Fruit fly (Drosophila melanogaster) whole organism, prepupa: Measurements from ENCODE around the gene CG34043.

ENCODE experiments used
- CG10669 ChIP-seq: fragments of 200-800 bp; sonication (Bioruptor generic); optimal IDR thresholded peaks from 3 replicates; lab custom pipeline; 2018; ENCODE audit warnings: missing biosample characterization, mild to moderate bottlenecking, missing genetic modification characterization, moderate library complexity
- CG11294 ChIP-seq: fragments of 200-800 bp; sonication (Bioruptor generic); IDR thresholded peaks from 2 replicates; pipeline ENCODE4 v1.3.6; 2022; ENCODE audit warnings: missing biosample characterization, missing genetic modification characterization
- CG11902 ChIP-seq: fragments of 200-800 bp; sonication (Bioruptor generic); optimal IDR thresholded peaks from 3 replicates; lab custom pipeline; 2016; ENCODE audit warnings: missing biosample characterization, missing genetic modification characterization
- CG15336 ChIP-seq: fragments of 200-800 bp; sonication (Bioruptor generic); IDR thresholded peaks from 2 replicates; pipeline ENCODE4 v1.3.6; 2022; ENCODE audit warnings: missing biosample characterization, missing genetic modification characterization
- CG1621 ChIP-seq: fragments of 200-800 bp; sonication (Bioruptor generic); optimal IDR thresholded peaks from 3 replicates; lab custom pipeline; 2018; ENCODE audit warnings: missing biosample characterization, mild to moderate bottlenecking, missing genetic modification characterization
- CG16779 ChIP-seq: fragments of 200-800 bp; sonication (Bioruptor generic); optimal IDR thresholded peaks from 3 replicates; lab custom pipeline; 2017; ENCODE audit warnings: missing biosample characterization, mild to moderate bottlenecking, missing genetic modification characterization
- CG32006 ChIP-seq: fragments of 200-800 bp; sonication (Bioruptor generic); optimal IDR thresholded peaks from 3 replicates; lab custom pipeline; 2017; ENCODE audit warnings: missing biosample characterization, mild to moderate bottlenecking, missing genetic modification characterization
- CG3919 ChIP-seq: fragments of 200-800 bp; sonication (Bioruptor generic); optimal IDR thresholded peaks from 3 replicates; lab custom pipeline; 2016; ENCODE audit warnings: missing biosample characterization, missing genetic modification characterization
- CG4318 ChIP-seq: fragments of 200-800 bp; sonication (Bioruptor generic); optimal IDR thresholded peaks from 3 replicates; lab custom pipeline; 2017; ENCODE audit warnings: missing biosample characterization, mild to moderate bottlenecking, missing genetic modification characterization
- CG6163 ChIP-seq: fragments of 200-800 bp; sonication (Bioruptor generic); IDR thresholded peaks from 3 replicates; pipeline ENCODE4 v1.3.6; 2022; ENCODE audit warnings: missing biosample characterization, missing genetic modification characterization
- CG6276 ChIP-seq: fragments of 200-800 bp; sonication (Bioruptor generic); optimal IDR thresholded peaks from 2 replicates; lab custom pipeline; 2017; ENCODE audit warnings: missing biosample characterization, mild to moderate bottlenecking, missing genetic modification characterization
- CG6792 ChIP-seq: fragments of 200-800 bp; sonication (Bioruptor generic); optimal IDR thresholded peaks from 3 replicates; lab custom pipeline; 2016; ENCODE audit warnings: missing biosample characterization, missing genetic modification characterization
- CG6854 ChIP-seq: fragments of 200-800 bp; sonication (Bioruptor generic); optimal IDR thresholded peaks from 2 replicates; lab custom pipeline; 2017; ENCODE audit warnings: missing biosample characterization, mild to moderate bottlenecking, missing genetic modification characterization
- CG8119 ChIP-seq: fragments of 200-800 bp; sonication (Bioruptor generic); IDR thresholded peaks from 3 replicates; pipeline ENCODE4 v1.3.6; 2022; ENCODE audit warnings: missing biosample characterization, missing genetic modification characterization
- CG8632 ChIP-seq: fragments of 200-800 bp; sonication (Bioruptor generic); optimal IDR thresholded peaks from 3 replicates; lab custom pipeline; 2016; ENCODE audit warnings: missing biosample characterization, missing genetic modification characterization
- CG9139 ChIP-seq: fragments of 200-800 bp; sonication (Bioruptor generic); optimal IDR thresholded peaks from 3 replicates; lab custom pipeline; 2017; ENCODE audit warnings: missing biosample characterization, mild to moderate bottlenecking, missing genetic modification characterization
- Eip75B ChIP-seq: fragments of 200-800 bp; sonication (Bioruptor generic); optimal IDR thresholded peaks from 3 replicates; lab custom pipeline; 2016; ENCODE audit warnings: missing biosample characterization, missing genetic modification characterization
- Eip78C ChIP-seq: fragments of 200-800 bp; sonication (Bioruptor generic); peaks from one replicate; lab custom pipeline; 2016; ENCODE audit warnings: missing biosample characterization, missing genetic modification characterization
- Ets21C ChIP-seq: fragments of 200-800 bp; sonication (Bioruptor generic); optimal IDR thresholded peaks from 3 replicates; lab custom pipeline; 2016; ENCODE audit warnings: missing biosample characterization, missing genetic modification characterization
- Ets96B ChIP-seq: fragments of 200-800 bp; optimal IDR thresholded peaks from 2 replicates; lab custom pipeline; 2019; ENCODE audit warnings: missing biosample characterization, mild to moderate bottlenecking, missing genetic modification characterization, moderate library complexity
- Gug ChIP-seq: fragments of 200-800 bp; sonication (Bioruptor generic); IDR thresholded peaks from 2 replicates; pipeline ENCODE4 v1.3.6; 2022; ENCODE audit warnings: missing biosample characterization, missing genetic modification characterization
- Lpt ChIP-seq: fragments of 200-800 bp; sonication (Bioruptor generic); optimal IDR thresholded peaks from 3 replicates; lab custom pipeline; 2016; ENCODE audit warnings: missing biosample characterization, missing genetic modification characterization
- Met ChIP-seq: fragments of 200-800 bp; sonication (Bioruptor generic); optimal IDR thresholded peaks from 3 replicates; lab custom pipeline; 2016; ENCODE audit warnings: missing biosample characterization, missing genetic modification characterization
- OdsH ChIP-seq: fragments of 200-800 bp; sonication (Bioruptor generic); optimal IDR thresholded peaks from 3 replicates; lab custom pipeline; 2016; ENCODE audit warnings: missing biosample characterization, missing genetic modification characterization
- Smox ChIP-seq: fragments of 200-800 bp; sonication (Bioruptor generic); optimal IDR thresholded peaks from 3 replicates; lab custom pipeline; 2016; ENCODE audit warnings: missing biosample characterization, missing genetic modification characterization
- Sox14 ChIP-seq: fragments of 200-800 bp; sonication (Bioruptor generic); optimal IDR thresholded peaks from 3 replicates; lab custom pipeline; 2016; ENCODE audit warnings: missing biosample characterization, missing genetic modification characterization
- Sox15 ChIP-seq: fragments of 200-800 bp; sonication (Bioruptor generic); optimal IDR thresholded peaks from 3 replicates; lab custom pipeline; 2016; ENCODE audit warnings: missing biosample characterization, missing genetic modification characterization
- cyc ChIP-seq: fragments of 200-800 bp; sonication (Bioruptor generic); optimal IDR thresholded peaks from 3 replicates; lab custom pipeline; 2016; ENCODE audit warnings: missing biosample characterization, missing genetic modification characterization
- dac ChIP-seq: fragments of 200-800 bp; sonication (Bioruptor generic); optimal IDR thresholded peaks from 2 replicates; lab custom pipeline; 2017; ENCODE audit warnings: missing biosample characterization, mild to moderate bottlenecking, missing genetic modification characterization
- dsx ChIP-seq: fragments of 200-800 bp; optimal IDR thresholded peaks from 3 replicates; lab custom pipeline; 2019; ENCODE audit warnings: missing biosample characterization, mild to moderate bottlenecking, missing genetic modification characterization, moderate library complexity; ENCODE audit not compliant: poor library complexity, severe bottlenecking
- eg ChIP-seq: fragments of 200-800 bp; sonication (Bioruptor generic); IDR thresholded peaks from 3 replicates; pipeline ENCODE4 v1.3.6; 2022; ENCODE audit warnings: missing biosample characterization, missing genetic modification characterization
- esn ChIP-seq: fragments of 200-800 bp; sonication (Bioruptor generic); optimal IDR thresholded peaks from 2 replicates; lab custom pipeline; 2016; ENCODE audit warnings: missing biosample characterization, mild to moderate bottlenecking, missing genetic modification characterization, moderate library complexity
- fd59A ChIP-seq: fragments of 200-800 bp; sonication (Bioruptor generic); optimal IDR thresholded peaks from 2 replicates; lab custom pipeline; 2017; ENCODE audit warnings: missing biosample characterization, mild to moderate bottlenecking, missing genetic modification characterization, missing genetic modification reagents
- fd85E ChIP-seq: fragments of 200-800 bp; sonication (Bioruptor generic); optimal IDR thresholded peaks from 3 replicates; lab custom pipeline; 2016; ENCODE audit warnings: missing biosample characterization, missing genetic modification characterization
- fkh ChIP-seq: fragments of 200-800 bp; sonication (Bioruptor generic); optimal IDR thresholded peaks from 3 replicates; lab custom pipeline; 2017; ENCODE audit warnings: missing biosample characterization, mild to moderate bottlenecking, missing genetic modification characterization, moderate library complexity
- lz ChIP-seq: fragments of 200-800 bp; sonication (Bioruptor generic); optimal IDR thresholded peaks from 3 replicates; lab custom pipeline; 2016; ENCODE audit warnings: missing biosample characterization, missing genetic modification characterization
- salr ChIP-seq, 2 experiments: fragments of 200-800 bp; sonication (Bioruptor generic); optimal IDR thresholded peaks; 3 replicates each; lab custom pipeline; 2016 to 2018; ENCODE audit warnings: missing biosample characterization in 2 of 2, missing genetic modification characterization in 2 of 2, mild to moderate bottlenecking in 1 of 2
- ss ChIP-seq, 2 experiments: fragments of 200-800 bp; sonication (Bioruptor generic); optimal IDR thresholded peaks; 2 replicates in 1 of 2; 3 replicates in 1 of 2; lab custom pipeline; 2017 to 2018; ENCODE audit warnings: mild to moderate bottlenecking in 2 of 2, missing biosample characterization in 2 of 2, missing genetic modification characterization in 2 of 2, moderate library complexity in 1 of 2
- svp ChIP-seq: fragments of 200-800 bp; sonication (Bioruptor generic); peaks from one replicate; lab custom pipeline; 2016; ENCODE audit warnings: missing biosample characterization, missing genetic modification characterization
- vri ChIP-seq: fragments of 200-800 bp; sonication (Bioruptor generic); optimal IDR thresholded peaks from 3 replicates; lab custom pipeline; 2016; ENCODE audit warnings: missing biosample characterization, mild to moderate bottlenecking, missing genetic modification characterization

Gene CG34043

DNA sequence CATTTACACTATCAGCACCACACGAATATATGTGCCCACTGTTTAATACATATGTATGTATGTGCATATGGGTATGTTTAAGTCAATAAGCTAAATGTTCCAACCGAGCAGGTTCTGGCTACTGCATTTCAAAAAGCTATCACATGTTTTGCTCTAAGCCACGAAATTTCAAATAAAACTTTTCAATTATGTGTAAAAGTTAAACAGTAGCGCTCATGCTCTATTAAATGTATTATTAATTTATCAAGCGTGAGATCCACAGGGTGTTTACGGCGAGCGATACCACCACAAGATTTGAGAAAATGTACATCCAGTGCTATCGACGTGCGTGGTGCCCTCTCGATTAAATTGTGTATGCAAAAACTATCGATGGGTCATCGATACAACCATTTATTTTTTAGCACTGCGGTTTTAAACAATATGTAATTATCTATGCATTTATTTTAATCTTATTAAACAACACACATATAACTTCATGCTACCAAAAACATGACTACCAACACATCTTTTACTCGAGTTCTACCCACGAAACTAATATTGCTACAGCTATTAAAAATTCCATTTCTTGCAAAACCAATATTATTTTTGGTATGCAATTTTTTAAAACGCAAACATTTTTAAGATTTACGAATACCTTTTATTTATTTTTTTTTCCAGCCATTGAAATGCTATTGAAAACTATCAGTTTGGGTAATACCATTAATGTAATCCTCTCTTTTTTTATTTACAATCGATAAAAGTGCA, 19.8 kb downstream of the CG34043 start, which contains the start of gene Pten (continued):
- no peak for TF ChIP-seq CG6276 (GFP tag; lab: Kevin White, UChicago)
- no peak for TF ChIP-seq salr (GFP tag; optimal IDR thresholded peaks at IDR 0.05; lab: Kevin White, UChicago)
- peak; percentile 62 for TF ChIP-seq OdsH (GFP tag; lab: Kevin White, UChicago)
- peak; percentile 72 for TF ChIP-seq CG15336 (GFP tag; lab: Robert Waterston, UW)
- peak; percentile 33 for TF ChIP-seq CG11902 (GFP tag; lab: Kevin White, UChicago)
- TF ChIP-seq Ets21C (GFP tag; lab: Kevin White, UChicago): peak; percentile 42
- TF ChIP-seq Sox14 (GFP tag; lab: Kevin White, UChicago): peak; percentile 55
- no peak for TF ChIP-seq CG3919 (GFP tag; lab: Kevin White, UChicago)
- TF ChIP-seq lz (GFP tag; lab: Kevin White, UChicago): peak; percentile 69
- peak; percentile 89 for TF ChIP-seq Eip78C
- no peak for TF ChIP-seq vri (GFP tag; lab: Kevin White, UChicago)
- TF ChIP-seq Met: peak; percentile 71
- peak; percentile 86 for TF ChIP-seq fkh (GFP tag; lab: Kevin White, UChicago)
- TF ChIP-seq Smox: no peak
- no peak for TF ChIP-seq CG16779 (tag; lab: Kevin White, UChicago)
- TF ChIP-seq Eip75B: peak; percentile 66
- no peak for TF ChIP-seq fd59A (GFP tag; lab: Kevin White, UChicago)
- peak; percentile 16 for TF ChIP-seq CG6792 (GFP tag; lab: Kevin White, UChicago)
- peak; percentile 55 for TF ChIP-seq Ets96B
- TF ChIP-seq dac (GFP tag; lab: Kevin White, UChicago): no peak
- no peak for TF ChIP-seq CG9139 (GFP tag; lab: Kevin White, UChicago)
- no peak for TF ChIP-seq CG8119 (GFP tag; lab: Robert Waterston, UW)
- no peak for TF ChIP-seq CG4318
- TF ChIP-seq CG11294 (GFP tag; lab: Robert Waterston, UW): no peak
- no peak for TF ChIP-seq Lpt
- peak; percentile 52 for TF ChIP-seq cyc
- no peak for TF ChIP-seq fd85E (GFP tag; lab: Kevin White, UChicago)
- TF ChIP-seq CG8632 (GFP tag; lab: Kevin White, UChicago): peak; percentile 37
- TF ChIP-seq ss (GFP tag; optimal IDR thresholded peaks at IDR 0.05; lab: Kevin White, UChicago): peak in 1 of 2 experiments; percentile 3
- no peak for TF ChIP-seq Gug
- peak; percentile 25 for TF ChIP-seq CG6854 (GFP tag; lab: Kevin White, UChicago)
- TF ChIP-seq Sox15: peak; percentile 11
- TF ChIP-seq CG6163: no peak
- no peak for TF ChIP-seq CG32006 (GFP tag; lab: Kevin White, UChicago)
- no peak for TF ChIP-seq eg
- TF ChIP-seq CG10669 (GFP tag; lab: Kevin White, UChicago): no peak

DNA sequence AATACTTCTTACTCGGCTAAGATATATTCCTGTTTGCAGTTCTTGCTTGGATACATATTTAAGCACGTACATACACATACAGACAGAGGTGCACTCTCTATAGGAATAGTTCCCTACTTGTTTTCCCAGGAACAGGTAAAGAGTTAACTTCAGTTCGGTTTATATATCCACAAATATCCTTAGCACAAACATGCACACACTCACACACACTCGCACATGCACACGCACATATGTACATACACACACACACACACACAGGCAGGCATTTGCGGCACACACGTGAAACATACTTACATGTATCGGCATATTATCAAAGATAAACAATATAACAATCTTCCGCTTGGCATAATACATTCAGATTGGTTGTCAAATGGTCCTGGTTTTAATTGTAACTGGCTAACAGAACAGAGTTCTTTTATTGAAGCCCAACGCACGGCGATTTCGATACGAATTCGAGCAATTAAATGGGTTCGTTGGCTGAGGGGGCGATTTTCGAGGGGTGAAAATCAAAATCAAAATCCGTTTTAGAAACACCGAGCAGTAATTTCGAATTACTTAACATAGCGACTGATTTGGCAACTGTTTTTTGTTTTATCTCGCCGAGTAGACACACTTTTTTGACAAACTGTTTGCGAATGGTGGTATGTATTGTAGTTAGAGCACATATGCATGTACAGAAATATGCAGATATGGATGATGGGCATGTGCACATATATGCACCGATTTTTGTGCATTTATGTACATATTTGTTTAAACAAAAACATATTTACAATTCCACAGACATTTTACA, 20.5 kb downstream of the CG34043 start:
- TF ChIP-seq OdsH (GFP tag; lab: Kevin White, UChicago) (no peak), Eip78C (peak; percentile 83), CG3919 (GFP tag; lab: Kevin White, UChicago) (no peak), esn (no peak)

DNA sequence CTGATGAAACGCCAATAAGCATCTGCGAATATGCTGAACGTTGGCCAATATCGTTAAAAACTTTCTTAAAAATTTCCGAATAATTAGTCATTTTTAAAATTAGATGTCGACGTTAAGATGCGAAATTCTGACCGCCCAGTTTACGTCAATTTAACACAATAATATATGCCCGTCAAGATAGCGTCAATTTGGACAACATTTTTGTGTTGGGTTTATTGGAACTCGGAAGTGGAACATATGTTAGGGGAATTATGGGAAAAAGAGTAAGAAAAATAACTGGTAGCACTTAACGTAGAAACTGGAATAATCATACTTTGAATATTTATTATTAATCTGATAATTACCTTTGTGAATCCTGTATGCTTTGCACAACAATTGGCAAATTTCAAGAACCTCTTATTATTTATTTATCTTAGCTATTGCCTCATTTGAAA, 24.9 kb downstream of the CG34043 start, which contains the start of gene CG5676:
Gene CG5676 (minus strand): TSS at position 167 of the 434 bp plus-strand sequence.
- no peak for TF ChIP-seq Sox15
- no peak for TF ChIP-seq Ets96B
- TF ChIP-seq CG6792 (GFP tag; lab: Kevin White, UChicago): no peak
- TF ChIP-seq svp (GFP tag; lab: Kevin White, UChicago): no peak
- TF ChIP-seq dsx (GFP tag; lab: Kevin White, UChicago): no peak
- no peak for TF ChIP-seq CG1621 (tag; lab: Kevin White, UChicago)
- TF ChIP-seq Ets21C (GFP tag; lab: Kevin White, UChicago): no peak
